Fruit fly (Drosophila melanogaster): Measurements from ENCODE around the gene CG31550.

CG31550 gene

DNA sequence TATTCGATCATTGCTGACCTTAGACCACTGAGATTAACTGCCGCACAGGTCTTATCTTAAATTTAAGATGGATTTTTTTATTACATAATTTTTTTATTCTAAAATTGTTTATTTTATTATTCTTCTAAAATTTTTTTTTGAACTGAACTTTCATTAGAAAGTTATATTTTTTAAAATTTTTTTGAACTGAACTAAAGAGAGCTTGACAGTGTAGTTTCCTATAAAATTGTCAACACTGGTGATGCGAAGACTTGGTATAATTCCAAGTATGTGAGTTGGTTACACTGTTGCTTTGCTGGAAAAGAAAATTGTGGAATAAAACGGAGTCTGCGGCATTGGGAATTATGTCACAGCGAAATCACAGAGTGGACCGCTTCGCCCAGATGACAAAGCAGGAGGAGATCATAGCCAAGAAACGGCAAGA, at the start of gene CG31550 (continued):
- TF ChIP-seq CG18476 (GFP tag; optimal IDR thresholded peaks at IDR 0.05), result peak; percentile 27
- TF ChIP-seq jigr1 (GFP tag; IDR thresholded peaks at IDR 0.05), result no peak
- peak; percentile 76 for TF ChIP-seq CG1602 (GFP tag; optimal IDR thresholded peaks at IDR 0.05)
- TF ChIP-seq twi (tag; optimal IDR thresholded peaks at IDR 0.05), result peak; percentile 37
- TF ChIP-seq CG43689 (GFP tag; IDR thresholded peaks at IDR 0.05), result no peak
- no peak for TF ChIP-seq CG7963 (GFP tag; IDR thresholded peaks at IDR 0.05; ENCODE audit: partially characterized antibody)
- no peak for TF ChIP-seq CG5180 (GFP tag; optimal IDR thresholded peaks at IDR 0.05)
- no peak for TF ChIP-seq CG15601 (tag; optimal IDR thresholded peaks at IDR 0.05)
- TF ChIP-seq CG32532 (GFP tag; IDR thresholded peaks at IDR 0.05), result peak; percentile 86
- TF ChIP-seq Mes4 (GFP tag; optimal IDR thresholded peaks at IDR 0.05), result no peak
- TF ChIP-seq pb (GFP tag; optimal IDR thresholded peaks at IDR 0.05), result no peak
- peak; percentile 65 for TF ChIP-seq CG4404 (GFP tag; IDR thresholded peaks at IDR 0.05)
- no peak for TF ChIP-seq CG10274 (GFP tag; optimal IDR thresholded peaks at IDR 0.05)
- no peak for TF ChIP-seq pros (GFP tag; optimal IDR thresholded peaks at IDR 0.05)
- no peak for TF ChIP-seq pita (GFP tag; optimal IDR thresholded peaks at IDR 0.05)
- TF ChIP-seq CG2678 (tag; optimal IDR thresholded peaks at IDR 0.05), result peak; percentile 82
- TF ChIP-seq gt (GFP tag; IDR thresholded peaks at IDR 0.05), result no peak; the same call in 1 of the 2 replicates
- peak in 1 of 3 experiments; percentile 65 for TF ChIP-seq lola (GFP tag; optimal IDR thresholded peaks at IDR 0.05)
- no peak for TF ChIP-seq gsb (GFP tag; IDR thresholded peaks at IDR 0.05)
- TF ChIP-seq Sin3A (optimal IDR thresholded peaks at IDR 0.05), result no peak
- TF ChIP-seq ewg (GFP tag; optimal IDR thresholded peaks at IDR 0.05), result peak; percentile 42
- peak; percentile 48 for TF ChIP-seq fu2 (GFP tag; optimal IDR thresholded peaks at IDR 0.05)
- peak; percentile 55 for TF ChIP-seq CG7556 (GFP tag; optimal IDR thresholded peaks at IDR 0.05)
- TF ChIP-seq mirr (GFP tag; optimal IDR thresholded peaks at IDR 0.05), result no peak
- peak; percentile 74 for TF ChIP-seq Hr3 (GFP tag; optimal IDR thresholded peaks at IDR 0.05)
- TF ChIP-seq CG6765 (GFP tag; optimal IDR thresholded peaks at IDR 0.05), result peak; percentile 12
- peak; percentile 60 for TF ChIP-seq CG10209 (GFP tag; optimal IDR thresholded peaks at IDR 0.05)
- peak; percentile 74 for TF ChIP-seq sisA (GFP tag; IDR thresholded peaks at IDR 0.05)
- TF ChIP-seq CG2875 (GFP tag; optimal IDR thresholded peaks at IDR 0.05), result no peak
- TF ChIP-seq Doc2 (GFP tag; IDR thresholded peaks at IDR 0.05), result no peak
- no peak for TF ChIP-seq CG6654 (GFP tag; optimal IDR thresholded peaks at IDR 0.05)
- TF ChIP-seq sc (optimal IDR thresholded peaks at IDR 0.05), result no peak
- TF ChIP-seq sc (GFP tag; optimal IDR thresholded peaks at IDR 0.05), result no peak
- peak; percentile 27 for TF ChIP-seq CG2202 (tag; optimal IDR thresholded peaks at IDR 0.05)
- TF ChIP-seq Xrp1 (GFP tag; IDR thresholded peaks at IDR 0.05), result peak; percentile 84
- no peak for TF ChIP-seq repo (GFP tag; optimal IDR thresholded peaks at IDR 0.05)
- TF ChIP-seq trh (GFP tag; optimal IDR thresholded peaks at IDR 0.05), result peak; percentile 39
- TF ChIP-seq scrt (GFP tag; optimal IDR thresholded peaks at IDR 0.05), result no peak
- TF ChIP-seq Dek (tag; optimal IDR thresholded peaks at IDR 0.05), result peak; percentile 63
- TF ChIP-seq tll (GFP tag; optimal IDR thresholded peaks at IDR 0.05), result no peak
- TF ChIP-seq CG10979 (tag; optimal IDR thresholded peaks at IDR 0.05), result peak; percentile 62
- TF ChIP-seq CG11723 (GFP tag; optimal IDR thresholded peaks at IDR 0.05), result no peak
- TF ChIP-seq CG3847 (GFP tag; IDR thresholded peaks at IDR 0.05), result peak; percentile 81
- peak; percentile 31; the same call in 1 of the 2 replicates for TF ChIP-seq CG5953 (GFP tag; IDR thresholded peaks at IDR 0.05)
- TF ChIP-seq stc (GFP tag; IDR thresholded peaks at IDR 0.05), result no peak; the same call in 1 of the 2 replicates
- TF ChIP-seq Fer2 (tag; optimal IDR thresholded peaks at IDR 0.05), result peak; percentile 44
- no peak for TF ChIP-seq hth (optimal IDR thresholded peaks at IDR 0.05)
- TF ChIP-seq sug (tag; optimal IDR thresholded peaks at IDR 0.05), result peak; percentile 55
- TF ChIP-seq crp (GFP tag; optimal IDR thresholded peaks at IDR 0.05), result no peak
- peak; percentile 85 for TF ChIP-seq tgo (GFP tag; IDR thresholded peaks at IDR 0.05)
- no peak for TF ChIP-seq tna (GFP tag; IDR thresholded peaks at IDR 0.05; ENCODE audit: partially characterized antibody)

Data from whole organism, embryonic.